Worm (Caenorhabditis elegans): Measurements from ENCODE around the gene T11B7.2.

DNA sequence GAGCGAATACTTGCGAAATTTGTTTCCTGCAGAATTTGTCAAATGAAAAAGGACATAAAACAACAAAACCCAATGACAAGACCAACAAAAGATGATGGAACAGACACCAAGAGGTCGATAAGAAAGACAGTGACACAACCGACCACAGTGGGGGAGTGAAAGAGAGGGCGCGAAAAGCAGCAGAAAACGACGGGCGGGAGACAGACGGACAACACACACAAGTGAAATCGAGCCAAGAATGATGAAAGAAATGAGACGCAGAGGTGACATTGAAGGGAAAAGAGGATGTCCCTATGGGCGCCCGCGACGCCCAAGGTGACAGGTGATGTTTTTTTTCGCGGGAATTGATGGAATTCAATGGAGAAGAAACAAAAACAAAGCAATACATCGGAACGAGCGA, 21.7 kb upstream of the T11B7.2 start:
- TF ChIP-seq D2030.7 (GFP tag; IDR thresholded peaks at IDR 0.05) (no peak), hrde-1 (tag; optimal IDR thresholded peaks at IDR 0.05; ENCODE audit: borderline replicate concordance) (no peak), attf-6 (GFP tag; IDR thresholded peaks at IDR 0.05) (no peak)
